Worm (Caenorhabditis elegans): ENCODE data around the gene rdy-2.

- TF ChIP-seq ama-1 (optimal IDR thresholded peaks at IDR 0.05) = no peak
- no peak for TF ChIP-seq flt-1 (GFP tag; IDR thresholded peaks at IDR 0.05)
- TF ChIP-seq sea-1 (GFP tag; conservative IDR thresholded peaks at IDR 0.05) = no peak
- TF ChIP-seq ets-7 (tag; optimal IDR thresholded peaks at IDR 0.05) = no peak
- no peak for TF ChIP-seq ceh-36 (tag; optimal IDR thresholded peaks at IDR 0.05)
- TF ChIP-seq F13C5.2 (tag; optimal IDR thresholded peaks at IDR 0.05) = no peak
- TF ChIP-seq B0310.2 (tag; optimal IDR thresholded peaks at IDR 0.05) = no peak
- TF ChIP-seq tra-4 (tag; optimal IDR thresholded peaks at IDR 0.05) = no peak
- no peak for TF ChIP-seq hnd-1 (tag; optimal IDR thresholded peaks at IDR 0.05)
- TF ChIP-seq tbx-37 (GFP tag; conservative IDR thresholded peaks at IDR 0.05) = no peak
- TF ChIP-seq pes-1 (GFP tag; IDR thresholded peaks at IDR 0.05) = no peak
- TF ChIP-seq hmbx-1 (tag; optimal IDR thresholded peaks at IDR 0.05) = no peak
- no peak for TF ChIP-seq ceh-13 (GFP tag; optimal IDR thresholded peaks at IDR 0.05)
Observed at ce11 chrV:13576828-13577227, 24.0 kb downstream of the rdy-2 start.

Measured in whole organism, early embryonic.